Worm (Caenorhabditis elegans): Measurements from ENCODE around the gene C27A2.7.

C27A2.7 gene

ce11 chrII:5091640-5092243, 20.6 kb upstream of the C27A2.7 start, which contains the start of gene pld-1:
Gene pld-1 (minus strand): TSS chrII:5091690.
- no peak for TF ChIP-seq ama-1 (optimal IDR thresholded peaks at IDR 0.05)
- no peak for TF ChIP-seq aly-1 (tag; optimal IDR thresholded peaks at IDR 0.05)
- TF ChIP-seq tbx-11 (GFP tag; IDR thresholded peaks at IDR 0.05), result no peak
- TF ChIP-seq ets-7 (tag; optimal IDR thresholded peaks at IDR 0.05), result no peak
- TF ChIP-seq hmbx-1 (tag; optimal IDR thresholded peaks at IDR 0.05), result no peak
- no peak for TF ChIP-seq B0310.2 (tag; optimal IDR thresholded peaks at IDR 0.05)
- TF ChIP-seq ceh-36 (tag; optimal IDR thresholded peaks at IDR 0.05), result no peak
- no peak for TF ChIP-seq flt-1 (GFP tag; IDR thresholded peaks at IDR 0.05)
- no peak for TF ChIP-seq tra-4 (tag; optimal IDR thresholded peaks at IDR 0.05)
- TF ChIP-seq ceh-13 (GFP tag; optimal IDR thresholded peaks at IDR 0.05), result no peak
- TF ChIP-seq scrt-1 (GFP tag; IDR thresholded peaks at IDR 0.05), result no peak
- no peak for TF ChIP-seq sea-1 (GFP tag; conservative IDR thresholded peaks at IDR 0.05)
- TF ChIP-seq hnd-1 (tag; optimal IDR thresholded peaks at IDR 0.05), result no peak
- TF ChIP-seq pes-1 (GFP tag; IDR thresholded peaks at IDR 0.05), result no peak
- no peak for TF ChIP-seq hmg-4 (GFP tag; optimal IDR thresholded peaks at IDR 0.05)

ce11 chrII:5086143-5086542, 15.0 kb upstream of the C27A2.7 start:
- TF ChIP-seq hnd-1 (tag; optimal IDR thresholded peaks at IDR 0.05) (no peak), tbx-11 (GFP tag; IDR thresholded peaks at IDR 0.05) (no peak), ceh-13 (GFP tag; optimal IDR thresholded peaks at IDR 0.05) (no peak), sea-1 (GFP tag; conservative IDR thresholded peaks at IDR 0.05) (no peak), hmbx-1 (tag; optimal IDR thresholded peaks at IDR 0.05) (no peak), ets-7 (tag; optimal IDR thresholded peaks at IDR 0.05) (no peak), scrt-1 (GFP tag; IDR thresholded peaks at IDR 0.05) (no peak), flt-1 (GFP tag; IDR thresholded peaks at IDR 0.05) (no peak), ceh-36 (tag; optimal IDR thresholded peaks at IDR 0.05) (no peak), B0310.2 (tag; optimal IDR thresholded peaks at IDR 0.05) (no peak), aly-1 (tag; optimal IDR thresholded peaks at IDR 0.05) (no peak), ama-1 (optimal IDR thresholded peaks at IDR 0.05) (no peak), tbx-37 (GFP tag; conservative IDR thresholded peaks at IDR 0.05) (no peak), tra-4 (tag; optimal IDR thresholded peaks at IDR 0.05) (no peak)

ce11 chrII:5085450-5085849, 14.3 kb upstream of the C27A2.7 start, which contains the start of gene txt-9:
Gene txt-9 (plus strand): TSS chrII:5085785.
- no peak for TF ChIP-seq tra-4 (tag; optimal IDR thresholded peaks at IDR 0.05)
- TF ChIP-seq hnd-1 (tag; optimal IDR thresholded peaks at IDR 0.05), result no peak
- no peak for TF ChIP-seq scrt-1 (GFP tag; IDR thresholded peaks at IDR 0.05)
- TF ChIP-seq tbx-11 (GFP tag; IDR thresholded peaks at IDR 0.05), result no peak
- no peak for TF ChIP-seq aly-1 (tag; optimal IDR thresholded peaks at IDR 0.05)
- TF ChIP-seq ceh-13 (GFP tag; optimal IDR thresholded peaks at IDR 0.05), result no peak
- TF ChIP-seq ama-1 (optimal IDR thresholded peaks at IDR 0.05), result no peak
- TF ChIP-seq hmg-4 (GFP tag; optimal IDR thresholded peaks at IDR 0.05), result no peak
- TF ChIP-seq flt-1 (GFP tag; IDR thresholded peaks at IDR 0.05), result no peak
- no peak for TF ChIP-seq ceh-36 (tag; optimal IDR thresholded peaks at IDR 0.05)
- TF ChIP-seq ets-7 (tag; optimal IDR thresholded peaks at IDR 0.05), result no peak
- no peak for TF ChIP-seq B0310.2 (tag; optimal IDR thresholded peaks at IDR 0.05)
- TF ChIP-seq F13C5.2 (tag; optimal IDR thresholded peaks at IDR 0.05), result no peak
- no peak for TF ChIP-seq sea-1 (GFP tag; conservative IDR thresholded peaks at IDR 0.05)
- no peak for TF ChIP-seq hmbx-1 (tag; optimal IDR thresholded peaks at IDR 0.05)
- no peak for TF ChIP-seq tbx-37 (GFP tag; conservative IDR thresholded peaks at IDR 0.05)
- no peak for TF ChIP-seq pes-1 (GFP tag; IDR thresholded peaks at IDR 0.05)

- no peak for TF ChIP-seq B0310.2 (tag; optimal IDR thresholded peaks at IDR 0.05)
These were observed 13.1 kb upstream of the C27A2.7 start for ce11 chrII:5084225-5084624.

ce11 chrII:5083341-5083740, 12.2 kb upstream of the C27A2.7 start, which contains the start of gene C04G6.4:
Gene C04G6.4 (minus strand): TSS chrII:5083441.
- TF ChIP-seq tra-4 (tag; optimal IDR thresholded peaks at IDR 0.05) (no peak), hmg-4 (GFP tag; optimal IDR thresholded peaks at IDR 0.05) (no peak), B0310.2 (tag; optimal IDR thresholded peaks at IDR 0.05) (no peak), aly-1 (tag; optimal IDR thresholded peaks at IDR 0.05) (no peak), pes-1 (GFP tag; IDR thresholded peaks at IDR 0.05) (no peak), ceh-36 (tag; optimal IDR thresholded peaks at IDR 0.05) (no peak), ama-1 (optimal IDR thresholded peaks at IDR 0.05) (no peak), tbx-37 (GFP tag; conservative IDR thresholded peaks at IDR 0.05) (no peak), sea-1 (GFP tag; conservative IDR thresholded peaks at IDR 0.05) (no peak), tbx-11 (GFP tag; IDR thresholded peaks at IDR 0.05) (no peak), scrt-1 (GFP tag; IDR thresholded peaks at IDR 0.05) (no peak), F13C5.2 (tag; optimal IDR thresholded peaks at IDR 0.05) (no peak), ets-7 (tag; optimal IDR thresholded peaks at IDR 0.05) (no peak), hmbx-1 (tag; optimal IDR thresholded peaks at IDR 0.05) (no peak), flt-1 (GFP tag; IDR thresholded peaks at IDR 0.05) (no peak)

ce11 chrII:5081124-5081913, 10.2 kb upstream of the C27A2.7 start, which contains the start of gene dsh-2:
Gene dsh-2 (minus strand): TSS chrII:5081174.
- no peak for TF ChIP-seq tra-4 (tag; optimal IDR thresholded peaks at IDR 0.05)
- no peak for TF ChIP-seq F13C5.2 (tag; optimal IDR thresholded peaks at IDR 0.05)
- no peak for TF ChIP-seq tbx-11 (GFP tag; IDR thresholded peaks at IDR 0.05)
- no peak for TF ChIP-seq tbx-37 (GFP tag; conservative IDR thresholded peaks at IDR 0.05)
- TF ChIP-seq hmbx-1 (tag; optimal IDR thresholded peaks at IDR 0.05), result no peak
- TF ChIP-seq ets-7 (tag; optimal IDR thresholded peaks at IDR 0.05), result no peak
- no peak for TF ChIP-seq scrt-1 (GFP tag; IDR thresholded peaks at IDR 0.05)
- TF ChIP-seq pes-1 (GFP tag; IDR thresholded peaks at IDR 0.05), result no peak
- no peak for TF ChIP-seq B0310.2 (tag; optimal IDR thresholded peaks at IDR 0.05)
- TF ChIP-seq ceh-36 (tag; optimal IDR thresholded peaks at IDR 0.05), result no peak
- no peak for TF ChIP-seq hmg-4 (GFP tag; optimal IDR thresholded peaks at IDR 0.05)
- no peak for TF ChIP-seq aly-1 (tag; optimal IDR thresholded peaks at IDR 0.05)
- TF ChIP-seq ceh-13 (GFP tag; optimal IDR thresholded peaks at IDR 0.05), result no peak
- TF ChIP-seq sea-1 (GFP tag; conservative IDR thresholded peaks at IDR 0.05), result no peak
- no peak for TF ChIP-seq hnd-1 (tag; optimal IDR thresholded peaks at IDR 0.05)
- TF ChIP-seq flt-1 (GFP tag; IDR thresholded peaks at IDR 0.05), result no peak
- no peak for TF ChIP-seq ama-1 (optimal IDR thresholded peaks at IDR 0.05)
